Worm (Caenorhabditis elegans): Measurements from ENCODE around the gene F28B4.4.

- no peak for TF ChIP-seq gmeb-2 (tag; optimal IDR thresholded peaks at IDR 0.05)
- TF ChIP-seq elt-4 (tag; optimal IDR thresholded peaks at IDR 0.05) = no peak
- no peak for TF ChIP-seq lin-11 (tag; optimal IDR thresholded peaks at IDR 0.05)
These were observed 34.2 kb upstream of the F28B4.4 start, which contains the start of gene irg-7 for ce11 chrX:3243614-3244013.

All from whole organism, late embryonic.